Worm (Caenorhabditis elegans) whole organism, L4 larva: ENCODE measurements around the gene Y53G8AR.6.

ENCODE experiments used
- D1046.2 ChIP-seq: fragments of 200-800 bp; sonication (Bioruptor generic); IDR thresholded peaks from 2 replicates; pipeline ENCODE4 v1.3.6; 2022; ENCODE audit warnings: missing genetic modification characterization, missing compliant biosample characterization
- F26F4.8 ChIP-seq: fragments of 200-800 bp; sonication (Bioruptor generic); conservative IDR thresholded peaks from 2 replicates; pipeline ENCODE4 v1.3.6; 2022; ENCODE audit warnings: missing genetic modification characterization, missing compliant biosample characterization
- F49E8.2 ChIP-seq: sonication (generic microtip); optimal IDR thresholded peaks from 2 replicates; lab custom pipeline; 2016; ENCODE audit warnings: missing compliant biosample characterization, mild to moderate bottlenecking, missing genetic modification characterization, borderline replicate concordance
- ZK546.5 ChIP-seq, 2 experiments: sonication (generic microtip); optimal IDR thresholded peaks; 2 replicates each; lab custom pipeline; 2017; ENCODE audit warnings: missing biosample characterization in 2 of 2, missing genetic modification characterization in 2 of 2
- aha-1 ChIP-seq: fragments of 150-350 bp; peaks from one replicate; lab custom pipeline; 2014; ENCODE audit warnings: missing biosample characterization, missing genetic modification characterization
- aly-2 ChIP-seq: sonication (generic microtip); optimal IDR thresholded peaks from 2 replicates; lab custom pipeline; 2018; ENCODE audit warnings: missing biosample characterization, missing genetic modification characterization
- arid-1 ChIP-seq: fragments of 200-800 bp; sonication (Bioruptor generic); conservative IDR thresholded peaks from 2 replicates; pipeline ENCODE4 v1.3.6; 2022; ENCODE audit warnings: missing genetic modification reagents, missing genetic modification characterization, missing compliant biosample characterization
- ceh-32 ChIP-seq: sonication (generic microtip); optimal IDR thresholded peaks from 2 replicates; lab custom pipeline; 2016; ENCODE audit warnings: mild to moderate bottlenecking, missing genetic modification characterization, missing compliant biosample characterization; ENCODE audit not compliant: poor library complexity
- ceh-44 ChIP-seq: fragments of 200-800 bp; sonication (Bioruptor generic); IDR thresholded peaks from 2 replicates; pipeline ENCODE4 v1.3.6; 2022; ENCODE audit warnings: missing genetic modification reagents, missing genetic modification characterization, missing compliant biosample characterization
- ceh-62 ChIP-seq: sonication (generic microtip); optimal IDR thresholded peaks from 2 replicates; lab custom pipeline; 2017; ENCODE audit warnings: missing biosample characterization, missing genetic modification characterization
- ctbp-1 ChIP-seq: fragments of 200-800 bp; sonication (Bioruptor generic); IDR thresholded peaks from 2 replicates; pipeline ENCODE4 v1.3.6; 2022; ENCODE audit warnings: missing genetic modification reagents, missing genetic modification characterization, missing compliant biosample characterization
- daf-16 ChIP-seq, 3 experiments: sonication (generic microtip); optimal IDR thresholded peaks; 2 replicates each; lab custom pipeline; 2016 to 2017; ENCODE audit warnings: missing genetic modification characterization in 3 of 3, missing genetic modification reagents in 3 of 3, mild to moderate bottlenecking in 2 of 3, missing compliant biosample characterization in 2 of 3, missing biosample characterization in 1 of 3, moderate library complexity in 1 of 3
- dmd-6 ChIP-seq: fragments of 200-800 bp; sonication (Bioruptor generic); IDR thresholded peaks from 2 replicates; pipeline ENCODE4 v1.3.6; 2022; ENCODE audit warnings: missing genetic modification reagents, missing genetic modification characterization, missing compliant biosample characterization
- dpl-1 ChIP-seq: fragments of 150-350 bp; optimal IDR thresholded peaks from 2 replicates; lab custom pipeline; 2014; ENCODE audit warnings: missing biosample characterization, missing genetic modification reagents, missing genetic modification characterization
- dve-1 ChIP-seq: sonication (generic microtip); optimal IDR thresholded peaks from 2 replicates; lab custom pipeline; 2017; ENCODE audit warnings: antibody characterized with exemption, mild to moderate bottlenecking, missing genetic modification characterization, missing compliant biosample characterization; ENCODE audit not compliant: insufficient read depth
- egl-43 ChIP-seq: fragments of 200-800 bp; sonication (Bioruptor generic); IDR thresholded peaks from 2 replicates; pipeline ENCODE4 v1.3.6; 2022; ENCODE audit warnings: missing genetic modification reagents, missing genetic modification characterization, missing compliant biosample characterization
- gei-8 ChIP-seq: fragments of 200-800 bp; sonication (Bioruptor generic); optimal IDR thresholded peaks from 2 replicates; lab custom pipeline; 2018; ENCODE audit warnings: mild to moderate bottlenecking, missing genetic modification characterization, missing compliant biosample characterization
- jun-1 ChIP-seq: fragments of 150-350 bp; optimal IDR thresholded peaks from 2 replicates; lab custom pipeline; 2014; ENCODE audit warnings: missing biosample characterization, missing genetic modification reagents, missing genetic modification characterization
- lim-7 ChIP-seq: fragments of 200-800 bp; sonication (Bioruptor generic); IDR thresholded peaks from 2 replicates; pipeline ENCODE4 v1.3.6; 2022; ENCODE audit warnings: missing genetic modification characterization, missing compliant biosample characterization
- lin-1 ChIP-seq: fragments of 200-800 bp; sonication (Bioruptor generic); IDR thresholded peaks from 2 replicates; pipeline ENCODE4 v1.3.6; 2022; ENCODE audit warnings: missing genetic modification reagents, missing genetic modification characterization, missing compliant biosample characterization
- lin-29 ChIP-seq: fragments of 200-800 bp; sonication (Bioruptor generic); IDR thresholded peaks from 2 replicates; pipeline ENCODE4 v1.3.6; 2022; ENCODE audit warnings: missing genetic modification reagents, missing genetic modification characterization, missing compliant biosample characterization
- lir-3 ChIP-seq: sonication (generic microtip); optimal IDR thresholded peaks from 2 replicates; lab custom pipeline; 2016; ENCODE audit warnings: mild to moderate bottlenecking, missing genetic modification characterization, missing compliant biosample characterization
- lsy-2 ChIP-seq, 2 experiments: fragments of 150-350 bp in 1 of 2; sonication (generic microtip) in 1 of 2; optimal IDR thresholded peaks; 2 replicates each; lab custom pipeline; 2014 to 2017; ENCODE audit warnings: missing biosample characterization in 2 of 2, missing genetic modification characterization in 2 of 2
- madf-5 ChIP-seq, 2 experiments: fragments of 200-800 bp; sonication (Bioruptor generic); IDR thresholded peaks; 2 replicates each; pipeline ENCODE4 v1.3.6; 2022; ENCODE audit warnings: missing compliant biosample characterization in 2 of 2, missing genetic modification characterization in 2 of 2
- madf-9 ChIP-seq: fragments of 200-800 bp; sonication (Bioruptor generic); conservative IDR thresholded peaks from 2 replicates; pipeline ENCODE4 v1.3.6; 2022; ENCODE audit warnings: missing genetic modification reagents, missing genetic modification characterization, missing compliant biosample characterization
- mdt-29 ChIP-seq: fragments of 200-800 bp; sonication (Bioruptor generic); IDR thresholded peaks from 2 replicates; pipeline ENCODE4 v1.3.6; 2022; ENCODE audit warnings: missing genetic modification reagents, missing genetic modification characterization, missing compliant biosample characterization
- nhr-10 ChIP-seq: fragments of 150-350 bp; optimal IDR thresholded peaks from 2 replicates; lab custom pipeline; 2014; ENCODE audit warnings: missing biosample characterization, missing genetic modification characterization
- nhr-25 ChIP-seq: sonication (generic microtip); optimal IDR thresholded peaks from 2 replicates; lab custom pipeline; 2017; ENCODE audit warnings: missing genetic modification characterization, mild to moderate bottlenecking, missing compliant biosample characterization, antibody characterized with exemption, moderate library complexity, borderline replicate concordance; ENCODE audit not compliant: insufficient read depth
- nhr-28 ChIP-seq: fragments of 150-350 bp; optimal IDR thresholded peaks from 2 replicates; lab custom pipeline; 2014; ENCODE audit warnings: missing biosample characterization, missing genetic modification characterization
- nhr-41 ChIP-seq: fragments of 200-800 bp; sonication (Bioruptor generic); IDR thresholded peaks from 2 replicates; pipeline ENCODE4 v1.3.6; 2022; ENCODE audit warnings: missing genetic modification reagents, missing genetic modification characterization, missing compliant biosample characterization
- nhr-48 ChIP-seq: sonication (generic microtip); optimal IDR thresholded peaks from 2 replicates; lab custom pipeline; 2016; ENCODE audit warnings: mild to moderate bottlenecking, missing genetic modification characterization, missing compliant biosample characterization
- php-3 ChIP-seq: fragments of 200-800 bp; sonication (Bioruptor generic); IDR thresholded peaks from 2 replicates; pipeline ENCODE4 v1.3.6; 2022; ENCODE audit warnings: missing genetic modification reagents, missing genetic modification characterization, missing compliant biosample characterization
- saeg-2 ChIP-seq: fragments of 200-800 bp; sonication (Bioruptor generic); IDR thresholded peaks from 2 replicates; pipeline ENCODE4 v1.3.6; 2022; ENCODE audit warnings: missing genetic modification reagents, missing genetic modification characterization, missing compliant biosample characterization
- snpc-1.2 ChIP-seq: fragments of 200-800 bp; sonication (Bioruptor generic); IDR thresholded peaks from 2 replicates; pipeline ENCODE4 v1.3.6; 2022; ENCODE audit warnings: missing genetic modification reagents, missing genetic modification characterization, missing compliant biosample characterization
- snpc-4 ChIP-seq: fragments of 150-350 bp; optimal IDR thresholded peaks from 2 replicates; lab custom pipeline; 2014; ENCODE audit warnings: missing biosample characterization, missing genetic modification characterization
- tra-1 ChIP-seq: fragments of 200-800 bp; sonication (Bioruptor generic); IDR thresholded peaks from 2 replicates; pipeline ENCODE4 v1.3.6; 2022; ENCODE audit warnings: missing genetic modification reagents, missing genetic modification characterization, missing compliant biosample characterization
- vab-7 ChIP-seq: fragments of 200-800 bp; sonication (Bioruptor generic); IDR thresholded peaks from 2 replicates; pipeline ENCODE4 v1.3.6; 2022; ENCODE audit warnings: missing genetic modification reagents, missing genetic modification characterization, missing compliant biosample characterization
- zfp-2 ChIP-seq: sonication (generic microtip); optimal IDR thresholded peaks from 2 replicates; lab custom pipeline; 2016; ENCODE audit warnings: mild to moderate bottlenecking, missing genetic modification characterization, missing compliant biosample characterization
- zfp-3 ChIP-seq: fragments of 200-800 bp; sonication (Bioruptor generic); conservative IDR thresholded peaks from 2 replicates; pipeline ENCODE4 v1.3.6; 2022; ENCODE audit warnings: missing genetic modification reagents, missing genetic modification characterization, missing compliant biosample characterization
- zip-11 ChIP-seq: fragments of 200-800 bp; sonication (Bioruptor generic); IDR thresholded peaks from 2 replicates; pipeline ENCODE4 v1.3.6; 2022; ENCODE audit warnings: missing genetic modification characterization, missing compliant biosample characterization
- zip-2 ChIP-seq: fragments of 150-350 bp; optimal IDR thresholded peaks from 2 replicates; lab custom pipeline; 2014; ENCODE audit warnings: missing biosample characterization, missing genetic modification characterization

Y53G8AR.6 gene

ce11 chrIII:3249038-3249420 is 45.5 kb upstream of the Y53G8AR.6 start (continued):
- peak; percentile 6 for TF ChIP-seq nhr-48 (tag; lab: Kevin White, UChicago)
- TF ChIP-seq vab-7 (GFP tag; lab: Robert Waterston, UW), result peak; percentile 82
- no peak for TF ChIP-seq zip-2 (tag; lab: Kevin White, UChicago)
- TF ChIP-seq ceh-32 (tag; lab: Kevin White, UChicago), result no peak
- peak; percentile 71 to 90; a peak in 3 of 4 replicates for TF ChIP-seq madf-5 (GFP tag; IDR thresholded peaks at IDR 0.05; lab: Robert Waterston, UW)
- TF ChIP-seq egl-43 (GFP tag; lab: Robert Waterston, UW), result peak; percentile 87
- no peak for TF ChIP-seq ceh-62 (tag; lab: Kevin White, UChicago)
- TF ChIP-seq nhr-28, result no peak
- peak; percentile 61 for TF ChIP-seq gei-8 (GFP tag; lab: Kevin White, UChicago)
- TF ChIP-seq F26F4.8 (GFP tag; lab: Robert Waterston, UW), result peak; percentile 80
- TF ChIP-seq lin-1 (GFP tag; lab: Robert Waterston, UW), result peak; percentile 14; the same call in 1 of the 2 replicates
- no peak for TF ChIP-seq ZK546.5 (tag; optimal IDR thresholded peaks at IDR 0.05; lab: Kevin White, UChicago)
- TF ChIP-seq madf-9, result peak; percentile 83
- no peak for TF ChIP-seq dpl-1 (GFP tag; lab: Kevin White, UChicago)
- TF ChIP-seq lir-3 (tag; lab: Kevin White, UChicago), result peak; percentile 52
- no peak for TF ChIP-seq nhr-25 (tag; lab: Kevin White, UChicago)
- peak; percentile 93 for TF ChIP-seq lim-7 (GFP tag; lab: Robert Waterston, UW)
- peak; percentile 60 for TF ChIP-seq php-3 (GFP tag; lab: Robert Waterston, UW)
- TF ChIP-seq F49E8.2, result peak; percentile 64
- no peak for TF ChIP-seq aly-2 (tag; lab: Kevin White, UChicago)
- no peak for TF ChIP-seq zip-11 (GFP tag; lab: Robert Waterston, UW)
- TF ChIP-seq nhr-41 (GFP tag; lab: Robert Waterston, UW), result peak; percentile 47; the same call in 1 of the 2 replicates
- peak; percentile 83 for TF ChIP-seq tra-1 (GFP tag; lab: Robert Waterston, UW)
- TF ChIP-seq nhr-10, result no peak
- TF ChIP-seq jun-1 (tag; lab: Kevin White, UChicago), result no peak
- TF ChIP-seq snpc-4 (tag; lab: Kevin White, UChicago), result no peak
- TF ChIP-seq daf-16 (GFP tag; optimal IDR thresholded peaks at IDR 0.05; lab: Kevin White, UChicago), result peak; percentile 25 to 74
- TF ChIP-seq daf-16 (tag; optimal IDR thresholded peaks at IDR 0.05; lab: Kevin White, UChicago), result peak; percentile 46
- TF ChIP-seq dve-1 (tag; lab: Kevin White, UChicago), result no peak
- TF ChIP-seq D1046.2 (GFP tag; lab: Robert Waterston, UW), result peak; percentile 84
- TF ChIP-seq mdt-29 (GFP tag; lab: Robert Waterston, UW), result peak; percentile 57; the same call in 1 of the 2 replicates
- TF ChIP-seq ceh-44, result no peak
- 0 out of 2 replicates have a peak, but pooled peaks have one; percentile 7 for TF ChIP-seq zfp-3 (GFP tag; lab: Robert Waterston, UW)
- TF ChIP-seq lsy-2 (tag; optimal IDR thresholded peaks at IDR 0.05; lab: Kevin White, UChicago), result no peak
- 0 out of 2 replicates have a peak, but pooled peaks have one; percentile 33 for TF ChIP-seq lin-29 (GFP tag; lab: Robert Waterston, UW)
- TF ChIP-seq zfp-2 (tag; lab: Kevin White, UChicago), result peak; percentile 3
- TF ChIP-seq snpc-1.2 (GFP tag; lab: Robert Waterston, UW), result peak; percentile 60; the same call in 1 of the 2 replicates
- no peak for TF ChIP-seq aha-1 (tag; lab: Kevin White, UChicago)
- TF ChIP-seq ctbp-1 (GFP tag; lab: Robert Waterston, UW), result peak; percentile 73
- peak; percentile 74 for TF ChIP-seq arid-1
- peak; percentile 53 for TF ChIP-seq dmd-6 (GFP tag; lab: Robert Waterston, UW)
- TF ChIP-seq saeg-2 (GFP tag; lab: Robert Waterston, UW), result 0 out of 2 replicates have a peak, but pooled peaks have one; percentile 38
- TF ChIP-seq, all 104 proteins: peak for 44
